Fruit fly (Drosophila melanogaster) whole organism, embryonic: ENCODE measurements around the gene CG31321.

ENCODE experiments used
- Abd-B ChIP-seq: fragments of 200-800 bp; sonication (Bioruptor generic); optimal IDR thresholded peaks from 2 replicates; lab custom pipeline; 2018; ENCODE audit warnings: missing biosample characterization, mild to moderate bottlenecking, missing genetic modification characterization, moderate library complexity
- Atf3 ChIP-seq: fragments of 200-800 bp; sonication (Bioruptor generic); optimal IDR thresholded peaks from 3 replicates; lab custom pipeline; 2016; ENCODE audit warnings: missing biosample characterization, missing genetic modification characterization
- BEAF-32 ChIP-seq: fragments of 200-800 bp; sonication (Bioruptor generic); optimal IDR thresholded peaks from 3 replicates; lab custom pipeline; 2017; ENCODE audit warnings: missing biosample characterization, missing genetic modification characterization, mild to moderate bottlenecking, moderate library complexity, missing genetic modification reagents
- Bgb ChIP-seq: fragments of 200-800 bp; sonication (Bioruptor generic); IDR thresholded peaks from 2 replicates; pipeline ENCODE4 v1.3.6; 2022; ENCODE audit warnings: missing biosample characterization, missing genetic modification characterization; ENCODE audit not compliant: partially characterized antibody
- CG10147 ChIP-seq: fragments of 200-800 bp; sonication (Bioruptor generic); optimal IDR thresholded peaks from 2 replicates; lab custom pipeline; 2019; ENCODE audit warnings: missing biosample characterization, mild to moderate bottlenecking, missing genetic modification characterization, moderate library complexity
- CG12942 ChIP-seq: fragments of 200-800 bp; sonication (Bioruptor generic); optimal IDR thresholded peaks from 3 replicates; lab custom pipeline; 2016; ENCODE audit warnings: missing biosample characterization, missing genetic modification characterization
- CG13775 ChIP-seq: fragments of 200-800 bp; sonication (Bioruptor generic); optimal IDR thresholded peaks from 3 replicates; lab custom pipeline; 2017; ENCODE audit warnings: missing biosample characterization, mild to moderate bottlenecking, missing genetic modification characterization
- CG15269 ChIP-seq: fragments of 200-800 bp; sonication (Bioruptor generic); optimal IDR thresholded peaks from 2 replicates; lab custom pipeline; 2018; ENCODE audit warnings: missing biosample characterization, mild to moderate bottlenecking, missing genetic modification characterization, moderate library complexity
- CG17328 ChIP-seq: fragments of 200-800 bp; sonication (Bioruptor generic); IDR thresholded peaks from 2 replicates; pipeline ENCODE4 v1.3.6; 2022; ENCODE audit warnings: missing biosample characterization, missing genetic modification characterization
- CG17359 ChIP-seq: fragments of 200-800 bp; sonication (Bioruptor generic); optimal IDR thresholded peaks from 3 replicates; lab custom pipeline; 2018; ENCODE audit warnings: missing biosample characterization, mild to moderate bottlenecking, missing genetic modification characterization, moderate library complexity
- CG17385 ChIP-seq: fragments of 200-800 bp; sonication (Bioruptor generic); optimal IDR thresholded peaks from 3 replicates; lab custom pipeline; 2018; ENCODE audit warnings: missing biosample characterization, mild to moderate bottlenecking, missing genetic modification characterization
- CG17612 ChIP-seq: fragments of 200-800 bp; sonication (Bioruptor generic); IDR thresholded peaks from 2 replicates; pipeline ENCODE4 v1.3.6; 2022; ENCODE audit warnings: missing biosample characterization, missing genetic modification characterization
- CG2678 ChIP-seq: fragments of 200-800 bp; sonication (Bioruptor generic); optimal IDR thresholded peaks from 3 replicates; lab custom pipeline; 2019; ENCODE audit warnings: missing biosample characterization, mild to moderate bottlenecking, missing genetic modification characterization, moderate library complexity
- CG31388 ChIP-seq: fragments of 200-800 bp; sonication (Bioruptor generic); optimal IDR thresholded peaks from 2 replicates; lab custom pipeline; 2016; ENCODE audit warnings: missing biosample characterization, missing genetic modification characterization
- CG3838 ChIP-seq: fragments of 200-800 bp; sonication (Bioruptor generic); optimal IDR thresholded peaks from 3 replicates; lab custom pipeline; 2016; ENCODE audit warnings: missing biosample characterization, missing genetic modification characterization
- CG4328 ChIP-seq: fragments of 200-800 bp; sonication (Bioruptor generic); optimal IDR thresholded peaks from 3 replicates; lab custom pipeline; 2017; ENCODE audit warnings: missing biosample characterization, missing genetic modification reagents, missing genetic modification characterization
- CG8924 ChIP-seq: fragments of 200-800 bp; optimal IDR thresholded peaks from 3 replicates; lab custom pipeline; 2019; ENCODE audit warnings: missing biosample characterization, mild to moderate bottlenecking, missing genetic modification characterization, moderate library complexity
- D ChIP-seq, 2 experiments: fragments of 200-800 bp in 1 of 2; fragments of >200 bp in 1 of 2; sonication (Bioruptor generic) in 1 of 2; optimal IDR thresholded peaks; 2 replicates in 1 of 2; 3 replicates in 1 of 2; lab custom pipeline; 2017; ENCODE audit warnings: mild to moderate bottlenecking in 1 of 2, missing biosample characterization in 1 of 2, missing genetic modification characterization in 1 of 2, missing genetic modification reagents in 1 of 2
- Elba2 ChIP-seq: fragments of 200-800 bp; sonication (Bioruptor generic); optimal IDR thresholded peaks from 3 replicates; lab custom pipeline; 2016; ENCODE audit warnings: missing biosample characterization, missing genetic modification characterization
- Fer1 ChIP-seq: fragments of 200-800 bp; sonication (Bioruptor generic); optimal IDR thresholded peaks from 2 replicates; lab custom pipeline; 2017; ENCODE audit warnings: missing biosample characterization, mild to moderate bottlenecking, missing genetic modification characterization
- MESR4 ChIP-seq: fragments of 200-800 bp; sonication (Bioruptor generic); optimal IDR thresholded peaks from 2 replicates; lab custom pipeline; 2018; ENCODE audit warnings: missing biosample characterization, mild to moderate bottlenecking, missing genetic modification characterization, moderate library complexity
- Myb ChIP-seq: fragments of 200-800 bp; sonication (Bioruptor generic); optimal IDR thresholded peaks from 2 replicates; lab custom pipeline; 2016; ENCODE audit warnings: missing biosample characterization, missing genetic modification characterization
- Oaz ChIP-seq: fragments of 200-800 bp; sonication (Bioruptor generic); IDR thresholded peaks from 2 replicates; pipeline ENCODE4 v1.3.6; 2022; ENCODE audit warnings: missing biosample characterization, missing genetic modification characterization
- PHDP ChIP-seq: fragments of 200-800 bp; sonication (Bioruptor generic); optimal IDR thresholded peaks from 3 replicates; lab custom pipeline; 2018; ENCODE audit warnings: missing biosample characterization, mild to moderate bottlenecking, missing genetic modification characterization, moderate library complexity
- Ptx1 ChIP-seq: fragments of 200-800 bp; sonication (Bioruptor generic); IDR thresholded peaks from 2 replicates; pipeline ENCODE4 v1.3.6; 2022; ENCODE audit warnings: missing biosample characterization, missing genetic modification characterization
- Six4 ChIP-seq: fragments of 200-800 bp; sonication (Bioruptor generic); optimal IDR thresholded peaks from 2 replicates; lab custom pipeline; 2016; ENCODE audit warnings: missing biosample characterization, missing genetic modification characterization
- Ssrp ChIP-seq: fragments of 200-800 bp; sonication (Bioruptor generic); optimal IDR thresholded peaks from 2 replicates; lab custom pipeline; 2018; ENCODE audit warnings: missing biosample characterization, mild to moderate bottlenecking, missing genetic modification characterization, moderate library complexity
- Stat92E ChIP-seq, 3 experiments: fragments of >200 bp in 2 of 3; fragments of 200-800 bp in 1 of 3; sonication (Bioruptor generic) in 1 of 3; optimal IDR thresholded peaks; 2 replicates each; lab custom pipeline; 2017 to 2019; ENCODE audit warnings: missing biosample characterization in 3 of 3, missing genetic modification characterization in 3 of 3, mild to moderate bottlenecking in 1 of 3, moderate library complexity in 1 of 3
- YL-1 ChIP-seq: fragments of 200-800 bp; sonication (Bioruptor generic); optimal IDR thresholded peaks from 3 replicates; lab custom pipeline; 2017; ENCODE audit warnings: missing biosample characterization, mild to moderate bottlenecking, missing genetic modification characterization
- caup ChIP-seq: fragments of 200-800 bp; sonication (Bioruptor generic); optimal IDR thresholded peaks from 3 replicates; lab custom pipeline; 2017; ENCODE audit warnings: missing biosample characterization, mild to moderate bottlenecking, missing genetic modification characterization, moderate library complexity; ENCODE audit not compliant: severe bottlenecking
- crc ChIP-seq: fragments of 200-800 bp; sonication (Bioruptor generic); optimal IDR thresholded peaks from 2 replicates; lab custom pipeline; 2016; ENCODE audit warnings: missing biosample characterization, missing genetic modification characterization
- da ChIP-seq: fragments of 200-800 bp; sonication (Bioruptor generic); optimal IDR thresholded peaks from 2 replicates; lab custom pipeline; 2016; ENCODE audit warnings: missing biosample characterization, missing genetic modification characterization
- ftz-f1 ChIP-seq: fragments of 200-800 bp; sonication (Bioruptor generic); optimal IDR thresholded peaks from 2 replicates; lab custom pipeline; 2016; ENCODE audit warnings: missing biosample characterization, missing genetic modification characterization
- hth ChIP-seq: fragments of >200 bp; optimal IDR thresholded peaks from 2 replicates; lab custom pipeline; 2017; ENCODE audit warnings: inconsistent platforms
- lab ChIP-seq: fragments of 200-800 bp; sonication (Bioruptor generic); optimal IDR thresholded peaks from 3 replicates; lab custom pipeline; 2017; ENCODE audit warnings: missing biosample characterization, missing genetic modification characterization, mild to moderate bottlenecking, moderate library complexity, missing genetic modification reagents
- lmd ChIP-seq: fragments of 200-800 bp; sonication (Bioruptor generic); IDR thresholded peaks from 2 replicates; pipeline ENCODE4 v1.3.6; 2022; ENCODE audit warnings: missing biosample characterization, missing genetic modification characterization
- nau ChIP-seq: fragments of 200-800 bp; sonication (Bioruptor generic); optimal IDR thresholded peaks from 3 replicates; lab custom pipeline; 2017; ENCODE audit warnings: missing biosample characterization, mild to moderate bottlenecking, missing genetic modification characterization, missing genetic modification reagents
- nerfin-1 ChIP-seq: fragments of 200-800 bp; sonication (Bioruptor generic); optimal IDR thresholded peaks from 3 replicates; lab custom pipeline; 2019; ENCODE audit warnings: missing biosample characterization, mild to moderate bottlenecking, missing genetic modification characterization, moderate library complexity
- prd ChIP-seq, 3 experiments: fragments of >200 bp in 2 of 3; fragments of 200-800 bp in 1 of 3; sonication (Bioruptor generic) in 1 of 3; optimal IDR thresholded peaks in 2 of 3; IDR thresholded peaks in 1 of 3; 2 replicates in 2 of 3; 3 replicates in 1 of 3; pipeline versions ENCODE4 v1.3.6 to Lab custom; 2017 to 2022; ENCODE audit warnings: missing biosample characterization in 1 of 3, missing genetic modification characterization in 1 of 3
- row ChIP-seq: fragments of 200-800 bp; sonication (Bioruptor generic); IDR thresholded peaks from 3 replicates; pipeline ENCODE4 v1.3.6; 2022; ENCODE audit warnings: missing biosample characterization, missing genetic modification characterization
- sens ChIP-seq: fragments of 200-800 bp; sonication (Bioruptor generic); peaks from one replicate; lab custom pipeline; 2016; ENCODE audit warnings: missing biosample characterization, missing genetic modification characterization
- seq ChIP-seq: fragments of 200-800 bp; sonication (Bioruptor generic); IDR thresholded peaks from 2 replicates; pipeline ENCODE4 v1.3.6; 2022; ENCODE audit warnings: missing biosample characterization, missing genetic modification characterization
- slbo ChIP-seq: fragments of 200-800 bp; sonication (Bioruptor generic); IDR thresholded peaks from 2 replicates; pipeline ENCODE4 v1.3.6; 2022; ENCODE audit warnings: missing biosample characterization, missing genetic modification characterization
- stc ChIP-seq: fragments of 200-800 bp; sonication (Bioruptor generic); IDR thresholded peaks from 2 replicates; pipeline ENCODE4 v1.3.6; 2022; ENCODE audit warnings: missing biosample characterization, missing genetic modification characterization
- toy ChIP-seq: fragments of 200-800 bp; sonication (Bioruptor generic); IDR thresholded peaks from 2 replicates; pipeline ENCODE4 v1.3.6; 2022; ENCODE audit warnings: missing biosample characterization, missing genetic modification characterization
- trh ChIP-seq: fragments of 200-800 bp; sonication (Bioruptor generic); optimal IDR thresholded peaks from 2 replicates; lab custom pipeline; 2016; ENCODE audit warnings: missing biosample characterization, missing genetic modification characterization
- vfl ChIP-seq: fragments of 200-800 bp; sonication (Bioruptor generic); optimal IDR thresholded peaks from 2 replicates; lab custom pipeline; 2016; ENCODE audit warnings: missing biosample characterization, missing genetic modification characterization
- wor ChIP-seq: fragments of 200-800 bp; sonication (Bioruptor generic); IDR thresholded peaks from 2 replicates; pipeline ENCODE4 v1.3.6; 2022; ENCODE audit warnings: missing biosample characterization, missing genetic modification characterization

The CG31321 gene

dm6 chr3R:14279311-14279998, 30.7 kb upstream of the CG31321 start (continued):
- TF ChIP-seq CG17359 (tag; lab: Kevin White, UChicago), result peak; percentile 46
- no peak for TF ChIP-seq Oaz (GFP tag; lab: Robert Waterston, UW)
- peak; percentile 9 for TF ChIP-seq CG13775 (GFP tag; lab: Kevin White, UChicago)
- no peak for TF ChIP-seq CG17385 (GFP tag; lab: Kevin White, UChicago)
- TF ChIP-seq Six4 (GFP tag; lab: Kevin White, UChicago), result no peak
- TF ChIP-seq BEAF-32 (GFP tag; lab: Kevin White, UChicago), result no peak
- no peak for TF ChIP-seq toy (GFP tag; lab: Robert Waterston, UW)
- TF ChIP-seq da (GFP tag; lab: Kevin White, UChicago), result no peak
- TF ChIP-seq Atf3 (GFP tag; lab: Kevin White, UChicago), result no peak
- TF ChIP-seq PHDP (tag; lab: Kevin White, UChicago), result peak; percentile 36
- peak; percentile 27 for TF ChIP-seq CG10147 (GFP tag; lab: Kevin White, UChicago)
- no peak for TF ChIP-seq Ssrp (tag; lab: Kevin White, UChicago)
- TF ChIP-seq ftz-f1 (GFP tag; lab: Kevin White, UChicago), result no peak
- no peak for TF ChIP-seq CG31388
- TF ChIP-seq lab (GFP tag; lab: Kevin White, UChicago), result peak; percentile 60
- TF ChIP-seq Abd-B (GFP tag; lab: Kevin White, UChicago), result peak; percentile 10
- 0 out of 2 replicates have a peak, but pooled peaks have one; percentile 19 for TF ChIP-seq lmd (GFP tag; lab: Robert Waterston, UW)
- no peak for TF ChIP-seq Bgb
- TF ChIP-seq nau (GFP tag; lab: Kevin White, UChicago), result no peak
- TF ChIP-seq slbo, result peak; percentile 29; the same call in 1 of the 2 replicates
- TF ChIP-seq CG3838, result no peak
- TF ChIP-seq sens (GFP tag; lab: Kevin White, UChicago), result no peak
- 0 out of 2 replicates have a peak, but pooled peaks have one; percentile 19 for TF ChIP-seq CG17612 (GFP tag; lab: Robert Waterston, UW)
- TF ChIP-seq Stat92E (GFP tag; optimal IDR thresholded peaks at IDR 0.05; lab: Kevin White, UChicago), result no peak
- no peak for TF ChIP-seq crc (GFP tag; lab: Kevin White, UChicago)
- TF ChIP-seq trh (GFP tag; lab: Kevin White, UChicago), result no peak
- no peak for TF ChIP-seq YL-1
- no peak for TF ChIP-seq wor (GFP tag; lab: Robert Waterston, UW)
- peak; percentile 13 for TF ChIP-seq caup (GFP tag; lab: Kevin White, UChicago)
- TF ChIP-seq MESR4 (GFP tag; lab: Kevin White, UChicago), result no peak
- no peak for TF ChIP-seq Myb (GFP tag; lab: Kevin White, UChicago)
- TF ChIP-seq CG8924 (tag; lab: Kevin White, UChicago), result peak; percentile 27
- TF ChIP-seq D (optimal IDR thresholded peaks at IDR 0.05; lab: Kevin White, UChicago), result no peak
- peak; percentile 41 for TF ChIP-seq D (GFP tag; optimal IDR thresholded peaks at IDR 0.05; lab: Kevin White, UChicago)
- TF ChIP-seq stc (GFP tag; lab: Robert Waterston, UW), result peak; percentile 9; the same call in 1 of the 2 replicates
- TF ChIP-seq seq (GFP tag; lab: Robert Waterston, UW), result no peak
- peak; percentile 40 for TF ChIP-seq CG15269
- no peak for TF ChIP-seq hth (lab: Kevin White, UChicago)
- no peak for TF ChIP-seq prd (optimal IDR thresholded peaks at IDR 0.05; lab: Kevin White, UChicago)
- TF ChIP-seq prd (GFP tag; IDR thresholded peaks at IDR 0.05; lab: Robert Waterston, UW), result no peak; the same call in 2 of the 3 replicates
- TF ChIP-seq Elba2, result no peak
- no peak for TF ChIP-seq nerfin-1 (tag; lab: Kevin White, UChicago)
- no peak for TF ChIP-seq CG4328
- peak; percentile 42 for TF ChIP-seq Fer1 (GFP tag; lab: Kevin White, UChicago)
- peak; percentile 65 for TF ChIP-seq row (GFP tag; lab: Robert Waterston, UW)
- TF ChIP-seq Ptx1, result 0 out of 2 replicates have a peak, but pooled peaks have one; percentile 25
- TF ChIP-seq CG2678 (tag; lab: Kevin White, UChicago), result peak; percentile 65
- TF ChIP-seq CG17328, result 0 out of 2 replicates have a peak, but pooled peaks have one; percentile 29
- no peak for TF ChIP-seq CG12942 (GFP tag; lab: Kevin White, UChicago)
- no peak for TF ChIP-seq vfl
